In genomic region chrX:7334302-7334724, ce11 we compare ENCODE assay signal across 2 worm cellular contexts.
TF ChIP-seq lines count a peak whose summit lies in the region.

TSS of gene epg-7 (plus strand) at chrX:7334714.

TF ChIP-seq in whole organism, L4 larva, 104 proteins besides CTCF, POLR2A, EP300 and RAD21 (continued from another document):
- TF ChIP-seq ces-1 (GFP tag; optimal IDR thresholded peaks at IDR 0.05; lab: Kevin White, UChicago) (peak; percentile 55), nhr-10 (tag; optimal IDR thresholded peaks at IDR 0.05; lab: Kevin White, UChicago) (peak; percentile 37), snpc-4 (tag; optimal IDR thresholded peaks at IDR 0.05; lab: Kevin White, UChicago) (no peak), zfp-2 (tag; optimal IDR thresholded peaks at IDR 0.05; lab: Kevin White, UChicago) (peak; percentile 9), ceh-82 (tag; optimal IDR thresholded peaks at IDR 0.05; lab: Kevin White, UChicago) (no peak), lin-15B (tag; optimal IDR thresholded peaks at IDR 0.05; lab: Kevin White, UChicago) (no peak), arid-1 (GFP tag; conservative IDR thresholded peaks at IDR 0.05; lab: Robert Waterston, UW) (peak; percentile 85), ceh-28 (tag; optimal IDR thresholded peaks at IDR 0.05; lab: Kevin White, UChicago) (peak; percentile 21), sdz-12 (GFP tag; optimal IDR thresholded peaks at IDR 0.05; lab: Kevin White, UChicago) (no peak), nhr-76 (tag; optimal IDR thresholded peaks at IDR 0.05; lab: Kevin White, UChicago) (no peak), ceh-44 (GFP tag; IDR thresholded peaks at IDR 0.05; lab: Robert Waterston, UW) (0 out of 2 replicates have a peak, but pooled peaks have one; percentile 24), dmd-9 (GFP tag; IDR thresholded peaks at IDR 0.05; lab: Robert Waterston, UW) (peak; percentile 69), duxl-1 (tag; optimal IDR thresholded peaks at IDR 0.05; lab: Kevin White, UChicago; ENCODE audit: poor library complexity) (peak; percentile 84), pha-4 (GFP tag; IDR thresholded peaks at IDR 0.05; lab: Robert Waterston, UW) (peak; percentile 88), pha-4 (tag; optimal IDR thresholded peaks at IDR 0.05; lab: Kevin White, UChicago) (no peak), dpl-1 (GFP tag; optimal IDR thresholded peaks at IDR 0.05; lab: Kevin White, UChicago) (peak; percentile 75), daf-8 (GFP tag; IDR thresholded peaks at IDR 0.05; lab: Robert Waterston, UW) (no peak), ceh-20 (GFP tag; IDR thresholded peaks at IDR 0.05; lab: Robert Waterston, UW) (peak; percentile 94), mes-2 (tag; optimal IDR thresholded peaks at IDR 0.05; lab: Kevin White, UChicago; ENCODE audit: poor library complexity, severe bottlenecking) (peak; percentile 84), pqm-1 (tag; optimal IDR thresholded peaks at IDR 0.05; lab: Kevin White, UChicago) (no peak), jun-1 (tag; optimal IDR thresholded peaks at IDR 0.05; lab: Kevin White, UChicago) (peak; percentile 83), unc-39 (tag; optimal IDR thresholded peaks at IDR 0.05; lab: Kevin White, UChicago) (no peak), ceh-32 (tag; optimal IDR thresholded peaks at IDR 0.05; lab: Kevin White, UChicago; ENCODE audit: poor library complexity) (peak; percentile 63), unc-62 (GFP tag; optimal IDR thresholded peaks at IDR 0.05 in 1 of 2; lab: Kevin White, UChicago) (peak in 1 of 2 experiments; percentile 100), unc-62 (tag; optimal IDR thresholded peaks at IDR 0.05; lab: Kevin White, UChicago) (no peak), hmg-1.1 (GFP tag; IDR thresholded peaks at IDR 0.05; lab: Robert Waterston, UW) (peak; percentile 95), nhr-25 (tag; optimal IDR thresholded peaks at IDR 0.05; lab: Kevin White, UChicago; ENCODE audit: borderline replicate concordance, insufficient read depth) (peak; percentile 92), spr-3 (GFP tag; optimal IDR thresholded peaks at IDR 0.05; lab: Kevin White, UChicago) (peak; percentile 37), hlh-30 (tag; optimal IDR thresholded peaks at IDR 0.05; lab: Kevin White, UChicago; ENCODE audit: insufficient read depth) (peak; percentile 100)

TF ChIP-seq in whole organism, late embryonic, 69 proteins besides CTCF, POLR2A, EP300 and RAD21 (continued from another document):
- no peak for TF ChIP-seq pax-1 (tag; optimal IDR thresholded peaks at IDR 0.05; lab: Kevin White, UChicago)
- TF ChIP-seq pat-9 (tag; optimal IDR thresholded peaks at IDR 0.05; lab: Kevin White, UChicago) = no peak
TF ChIP-seq in whole organism, late embryonic: peak in this region for 24.
